Fruit fly (Drosophila melanogaster) whole organism, embryonic: Measurements from ENCODE around the gene Peritrophin-15a.
A peak's percentile ranks its signal among the peaks of the same experiment; 100 is the strongest.

Experiments used
- ATbp ChIP-seq: fragments of 200-800 bp; sonication (Bioruptor generic); optimal IDR thresholded peaks from 2 replicates; lab custom pipeline; 2017; ENCODE audit warnings: missing biosample characterization, mild to moderate bottlenecking, missing genetic modification characterization, missing genetic modification reagents
- Adf1 ChIP-seq: fragments of 200-800 bp; sonication (Bioruptor generic); IDR thresholded peaks from 2 replicates; pipeline ENCODE4 v1.3.6; 2022; ENCODE audit warnings: missing biosample characterization, missing genetic modification characterization
- Antp ChIP-seq: fragments of 200-800 bp; sonication (Bioruptor generic); optimal IDR thresholded peaks from 3 replicates; lab custom pipeline; 2016; ENCODE audit warnings: missing biosample characterization, missing genetic modification characterization
- CG10274 ChIP-seq: fragments of 200-800 bp; sonication (Bioruptor generic); optimal IDR thresholded peaks from 3 replicates; lab custom pipeline; 2017; ENCODE audit warnings: missing biosample characterization, mild to moderate bottlenecking, missing genetic modification characterization
- CG11723 ChIP-seq: fragments of 200-800 bp; sonication (Bioruptor generic); optimal IDR thresholded peaks from 2 replicates; lab custom pipeline; 2017; ENCODE audit warnings: missing biosample characterization, mild to moderate bottlenecking, missing genetic modification characterization
- CG12942 ChIP-seq: fragments of 200-800 bp; sonication (Bioruptor generic); optimal IDR thresholded peaks from 3 replicates; lab custom pipeline; 2016; ENCODE audit warnings: missing biosample characterization, missing genetic modification characterization
- CG13123 ChIP-seq: fragments of 200-800 bp; sonication (Bioruptor generic); optimal IDR thresholded peaks from 2 replicates; lab custom pipeline; 2016; ENCODE audit warnings: missing biosample characterization, missing genetic modification characterization
- CG14667 ChIP-seq: fragments of 200-800 bp; sonication (Bioruptor generic); IDR thresholded peaks from 2 replicates; pipeline ENCODE4 v1.3.6; 2022; ENCODE audit warnings: missing biosample characterization, missing genetic modification characterization
- CG15073 ChIP-seq: fragments of 200-800 bp; sonication (Bioruptor generic); optimal IDR thresholded peaks from 2 replicates; lab custom pipeline; 2016; ENCODE audit warnings: missing biosample characterization, missing genetic modification characterization
- CG15269 ChIP-seq: fragments of 200-800 bp; sonication (Bioruptor generic); optimal IDR thresholded peaks from 2 replicates; lab custom pipeline; 2018; ENCODE audit warnings: missing biosample characterization, mild to moderate bottlenecking, missing genetic modification characterization, moderate library complexity
- CG15601 ChIP-seq: fragments of 200-800 bp; sonication (Bioruptor generic); optimal IDR thresholded peaks from 3 replicates; lab custom pipeline; 2019; ENCODE audit warnings: missing biosample characterization, mild to moderate bottlenecking, missing genetic modification characterization, moderate library complexity
- CG17359 ChIP-seq: fragments of 200-800 bp; sonication (Bioruptor generic); optimal IDR thresholded peaks from 3 replicates; lab custom pipeline; 2018; ENCODE audit warnings: missing biosample characterization, mild to moderate bottlenecking, missing genetic modification characterization, moderate library complexity
- CG17568 ChIP-seq: fragments of 200-800 bp; sonication (Bioruptor generic); optimal IDR thresholded peaks from 2 replicates; lab custom pipeline; 2018; ENCODE audit warnings: missing biosample characterization, mild to moderate bottlenecking, missing genetic modification characterization, moderate library complexity
- CG17829 ChIP-seq: fragments of 200-800 bp; optimal IDR thresholded peaks from 2 replicates; lab custom pipeline; 2019; ENCODE audit warnings: missing biosample characterization, mild to moderate bottlenecking, missing genetic modification characterization, moderate library complexity
- CG17912 ChIP-seq: fragments of 200-800 bp; sonication (Bioruptor generic); optimal IDR thresholded peaks from 2 replicates; lab custom pipeline; 2018; ENCODE audit warnings: missing biosample characterization, mild to moderate bottlenecking, missing genetic modification characterization
- CG1792 ChIP-seq: fragments of 200-800 bp; sonication (Bioruptor generic); optimal IDR thresholded peaks from 2 replicates; lab custom pipeline; 2016; ENCODE audit warnings: missing biosample characterization, missing genetic modification characterization
- CG3065 ChIP-seq: fragments of 200-800 bp; sonication (Bioruptor generic); optimal IDR thresholded peaks from 2 replicates; lab custom pipeline; 2016; ENCODE audit warnings: missing biosample characterization, missing genetic modification characterization
- CG6254 ChIP-seq: fragments of 200-800 bp; sonication (Bioruptor generic); optimal IDR thresholded peaks from 3 replicates; lab custom pipeline; 2017; ENCODE audit warnings: mild to moderate bottlenecking, missing biosample characterization, missing genetic modification reagents, missing genetic modification characterization
- CG6765 ChIP-seq: fragments of 200-800 bp; sonication (Bioruptor generic); optimal IDR thresholded peaks from 3 replicates; lab custom pipeline; 2017; ENCODE audit warnings: missing biosample characterization, mild to moderate bottlenecking, missing genetic modification characterization
- CG7556 ChIP-seq: fragments of 200-800 bp; sonication (Bioruptor generic); optimal IDR thresholded peaks from 2 replicates; lab custom pipeline; 2017; ENCODE audit warnings: missing biosample characterization, mild to moderate bottlenecking, missing genetic modification characterization
- CG8281 ChIP-seq: fragments of 200-800 bp; sonication (Bioruptor generic); optimal IDR thresholded peaks from 2 replicates; lab custom pipeline; 2018; ENCODE audit warnings: missing biosample characterization, mild to moderate bottlenecking, missing genetic modification characterization, moderate library complexity
- CG8944 ChIP-seq: fragments of 200-800 bp; sonication (Bioruptor generic); optimal IDR thresholded peaks from 3 replicates; lab custom pipeline; 2016; ENCODE audit warnings: missing biosample characterization, missing genetic modification characterization
- CG9932 ChIP-seq: fragments of 200-800 bp; sonication (Bioruptor generic); IDR thresholded peaks from 2 replicates; pipeline ENCODE4 v1.3.6; 2022; ENCODE audit warnings: missing biosample characterization, missing genetic modification characterization
- Deaf1 ChIP-seq: fragments of 200-800 bp; optimal IDR thresholded peaks from 3 replicates; lab custom pipeline; 2019; ENCODE audit warnings: missing biosample characterization, mild to moderate bottlenecking, missing genetic modification characterization, moderate library complexity
- Doc2 ChIP-seq: fragments of 200-800 bp; sonication (Bioruptor generic); IDR thresholded peaks from 2 replicates; pipeline ENCODE4 v1.3.6; 2022; ENCODE audit warnings: missing biosample characterization, missing genetic modification characterization
- Dp ChIP-seq: fragments of 200-800 bp; sonication (Bioruptor generic); optimal IDR thresholded peaks from 2 replicates; lab custom pipeline; 2018; ENCODE audit warnings: missing biosample characterization, mild to moderate bottlenecking, missing genetic modification characterization, moderate library complexity
- Fer2 ChIP-seq: fragments of 200-800 bp; sonication (Bioruptor generic); optimal IDR thresholded peaks from 2 replicates; lab custom pipeline; 2018; ENCODE audit warnings: missing biosample characterization, mild to moderate bottlenecking, missing genetic modification characterization, moderate library complexity
- Fer3 ChIP-seq: fragments of 200-800 bp; sonication (Bioruptor generic); optimal IDR thresholded peaks from 2 replicates; lab custom pipeline; 2018; ENCODE audit warnings: missing biosample characterization, mild to moderate bottlenecking, missing genetic modification characterization, moderate library complexity
- HHEX ChIP-seq: fragments of 200-800 bp; sonication (Bioruptor generic); optimal IDR thresholded peaks from 3 replicates; lab custom pipeline; 2017; ENCODE audit warnings: missing biosample characterization, mild to moderate bottlenecking, missing genetic modification characterization, missing genetic modification reagents
- Hmx ChIP-seq: fragments of 200-800 bp; sonication (Bioruptor generic); optimal IDR thresholded peaks from 2 replicates; lab custom pipeline; 2016; ENCODE audit warnings: missing biosample characterization, missing genetic modification characterization
- Mad ChIP-seq: fragments of 200-800 bp; sonication (Bioruptor generic); optimal IDR thresholded peaks from 2 replicates; lab custom pipeline; 2016; ENCODE audit warnings: missing biosample characterization, missing genetic modification characterization
- Neu2 ChIP-seq: fragments of 200-800 bp; sonication (Bioruptor generic); optimal IDR thresholded peaks from 3 replicates; lab custom pipeline; 2016; ENCODE audit warnings: missing biosample characterization, missing genetic modification characterization, borderline replicate concordance
- Sin3A ChIP-seq: fragments of >200 bp; optimal IDR thresholded peaks from 2 replicates; lab custom pipeline; 2018
- Six4 ChIP-seq: fragments of 200-800 bp; sonication (Bioruptor generic); optimal IDR thresholded peaks from 2 replicates; lab custom pipeline; 2016; ENCODE audit warnings: missing biosample characterization, missing genetic modification characterization
- Spps ChIP-seq: fragments of 200-800 bp; sonication (Bioruptor generic); optimal IDR thresholded peaks from 2 replicates; lab custom pipeline; 2018; ENCODE audit warnings: missing biosample characterization, mild to moderate bottlenecking, missing genetic modification characterization
- Sry-δ ChIP-seq: fragments of 200-800 bp; sonication (Bioruptor generic); optimal IDR thresholded peaks from 2 replicates; lab custom pipeline; 2016; ENCODE audit warnings: missing biosample characterization, missing genetic modification characterization
- Ssrp ChIP-seq: fragments of 200-800 bp; sonication (Bioruptor generic); optimal IDR thresholded peaks from 2 replicates; lab custom pipeline; 2018; ENCODE audit warnings: missing biosample characterization, mild to moderate bottlenecking, missing genetic modification characterization, moderate library complexity
- Xbp1 ChIP-seq: fragments of 200-800 bp; sonication (Bioruptor generic); optimal IDR thresholded peaks from 3 replicates; lab custom pipeline; 2016; ENCODE audit warnings: missing biosample characterization, mild to moderate bottlenecking, missing genetic modification characterization
- Xrp1 ChIP-seq: fragments of 200-800 bp; sonication (Bioruptor generic); IDR thresholded peaks from 2 replicates; pipeline ENCODE4 v1.3.6; 2022; ENCODE audit warnings: missing biosample characterization, missing genetic modification characterization
- ara ChIP-seq: fragments of 200-800 bp; sonication (Bioruptor generic); IDR thresholded peaks from 2 replicates; pipeline ENCODE4 v1.3.6; 2022; ENCODE audit warnings: missing biosample characterization, missing genetic modification characterization
- chn ChIP-seq: fragments of 200-800 bp; sonication (Bioruptor generic); optimal IDR thresholded peaks from 2 replicates; lab custom pipeline; 2016; ENCODE audit warnings: missing biosample characterization, missing genetic modification characterization
- dm ChIP-seq: fragments of 200-800 bp; sonication (Bioruptor generic); optimal IDR thresholded peaks from 3 replicates; lab custom pipeline; 2016; ENCODE audit warnings: missing biosample characterization, missing genetic modification characterization
- ewg ChIP-seq: fragments of 200-800 bp; sonication (Bioruptor generic); optimal IDR thresholded peaks from 3 replicates; lab custom pipeline; 2017; ENCODE audit warnings: mild to moderate bottlenecking, missing biosample characterization, missing genetic modification reagents, missing genetic modification characterization
- her ChIP-seq: fragments of 200-800 bp; sonication (Bioruptor generic); optimal IDR thresholded peaks from 2 replicates; lab custom pipeline; 2016; ENCODE audit warnings: missing biosample characterization, missing genetic modification characterization
- hkb ChIP-seq, 2 experiments: fragments of 200-800 bp in 1 of 2; fragments of >200 bp in 1 of 2; sonication (Bioruptor generic) in 1 of 2; IDR thresholded peaks in 1 of 2; optimal IDR thresholded peaks in 1 of 2; 2 replicates each; pipeline versions ENCODE4 v1.3.6 to Lab custom; 2017 to 2022; ENCODE audit warnings: missing biosample characterization in 1 of 2, missing genetic modification characterization in 1 of 2
- lab ChIP-seq: fragments of 200-800 bp; sonication (Bioruptor generic); optimal IDR thresholded peaks from 3 replicates; lab custom pipeline; 2017; ENCODE audit warnings: missing biosample characterization, missing genetic modification characterization, mild to moderate bottlenecking, moderate library complexity, missing genetic modification reagents
- lbe ChIP-seq: fragments of 200-800 bp; sonication (Bioruptor generic); optimal IDR thresholded peaks from 2 replicates; lab custom pipeline; 2016; ENCODE audit warnings: missing biosample characterization, mild to moderate bottlenecking, missing genetic modification characterization
- lmd ChIP-seq: fragments of 200-800 bp; sonication (Bioruptor generic); IDR thresholded peaks from 2 replicates; pipeline ENCODE4 v1.3.6; 2022; ENCODE audit warnings: missing biosample characterization, missing genetic modification characterization
- nerfin-2 ChIP-seq: fragments of 200-800 bp; sonication (Bioruptor generic); IDR thresholded peaks from 2 replicates; pipeline ENCODE4 v1.3.6; 2022; ENCODE audit warnings: missing biosample characterization, missing genetic modification characterization; ENCODE audit not compliant: partially characterized antibody
- seq ChIP-seq: fragments of 200-800 bp; sonication (Bioruptor generic); IDR thresholded peaks from 2 replicates; pipeline ENCODE4 v1.3.6; 2022; ENCODE audit warnings: missing biosample characterization, missing genetic modification characterization

Gene Peritrophin-15a

DNA sequence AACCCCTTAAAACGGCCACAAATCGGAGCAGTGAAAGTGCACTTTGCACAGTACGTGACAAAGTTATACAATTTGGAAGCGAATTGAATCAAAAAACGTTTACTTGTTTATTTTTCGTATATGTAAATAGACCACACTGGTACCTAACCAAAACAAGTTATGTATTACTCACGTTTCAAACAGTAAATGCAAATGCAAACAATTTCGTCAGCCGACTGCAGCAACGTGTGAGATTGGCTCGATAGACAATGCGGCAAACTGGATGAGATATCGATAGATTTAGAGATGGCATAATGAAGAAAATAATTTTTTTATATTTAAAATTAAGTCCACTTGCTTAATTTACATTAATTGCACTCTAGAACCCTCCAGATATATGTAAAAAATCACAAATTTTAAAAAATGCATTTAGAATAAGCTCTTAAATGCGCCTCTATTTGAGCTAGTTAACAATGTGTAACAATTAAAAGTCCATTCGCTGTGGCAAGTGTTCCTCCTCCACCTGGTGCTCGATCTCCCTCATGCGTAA is 14.3 kb downstream of the Peritrophin-15a start, which contains the start of gene AlaRS (continued):
- TF ChIP-seq nerfin-2 (GFP tag; lab: Robert Waterston, UW) (peak; percentile 36; the same call in 1 of the 2 replicates), CG11723 (GFP tag; lab: Kevin White, UChicago) (peak; percentile 22), Mad (GFP tag; lab: Kevin White, UChicago) (no peak), Doc2 (GFP tag; lab: Robert Waterston, UW) (no peak), CG12942 (GFP tag; lab: Kevin White, UChicago) (peak; percentile 4), Sin3A (lab: Kevin White, UChicago) (peak; percentile 3), seq (GFP tag; lab: Robert Waterston, UW) (no peak), CG1792 (no peak), CG15073 (GFP tag; lab: Kevin White, UChicago) (no peak), CG8944 (no peak), CG17912 (GFP tag; lab: Kevin White, UChicago) (no peak), HHEX (peak; percentile 15), Xbp1 (peak; percentile 18), Neu2 (GFP tag; lab: Kevin White, UChicago) (no peak), CG15269 (tag; lab: Kevin White, UChicago) (peak; percentile 39), CG10274 (GFP tag; lab: Kevin White, UChicago) (no peak), her (GFP tag; lab: Kevin White, UChicago) (no peak), dm (GFP tag; lab: Kevin White, UChicago) (peak; percentile 43), Adf1 (GFP tag; lab: Robert Waterston, UW) (no peak), Spps (tag; lab: Kevin White, UChicago) (peak; percentile 23), Fer2 (tag; lab: Kevin White, UChicago) (no peak), Deaf1 (tag; lab: Kevin White, UChicago) (peak; percentile 9), lmd (GFP tag; lab: Robert Waterston, UW) (0 out of 2 replicates have a peak, but pooled peaks have one; percentile 14), Ssrp (tag; lab: Kevin White, UChicago) (peak; percentile 4), CG7556 (peak; percentile 56), Six4 (GFP tag; lab: Kevin White, UChicago) (peak; percentile 18), Dp (GFP tag; lab: Kevin White, UChicago) (peak; percentile 24), CG3065 (GFP tag; lab: Kevin White, UChicago) (no peak), CG14667 (GFP tag; lab: Robert Waterston, UW) (no peak), Sry-δ (peak; percentile 71), CG6254 (peak; percentile 40), ATbp (peak; percentile 44), chn (GFP tag; lab: Kevin White, UChicago) (no peak)

DNA sequence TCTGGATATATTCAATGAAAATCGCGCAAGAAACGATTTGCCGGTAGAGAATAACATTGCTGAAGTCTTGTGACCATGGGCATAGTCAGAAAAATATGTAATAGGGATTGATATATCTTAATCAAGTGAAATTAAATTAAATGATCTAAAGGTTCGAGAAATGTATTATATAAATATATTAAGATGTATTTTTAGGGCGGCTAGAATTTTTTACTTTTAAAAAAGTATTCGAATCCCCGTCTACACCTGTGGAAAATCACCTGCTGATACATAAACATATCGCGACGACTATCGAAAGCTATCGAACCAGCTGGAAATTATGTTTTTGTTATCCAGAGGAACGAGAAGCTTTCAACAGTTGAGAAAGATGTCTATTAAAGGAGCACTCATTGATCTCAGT is 19.2 kb downstream of the Peritrophin-15a start, which contains the start of the genes CG13390 and CG17294:
TSS of gene CG13390 (minus strand) at position 81 of the 400 bp plus-strand sequence.
TSS of gene CG17294 (plus strand) at position 319 of the 400 bp plus-strand sequence.
- TF ChIP-seq CG8281 (tag; lab: Kevin White, UChicago) (peak; percentile 96), CG17829 (tag; lab: Kevin White, UChicago) (peak; percentile 100), lab (GFP tag; lab: Kevin White, UChicago) (peak; percentile 100), CG13123 (GFP tag; lab: Kevin White, UChicago) (peak; percentile 98), CG17359 (tag; lab: Kevin White, UChicago) (peak; percentile 100), CG15601 (tag; lab: Kevin White, UChicago) (peak; percentile 99), ara (GFP tag; lab: Robert Waterston, UW) (peak; percentile 99), lbe (GFP tag; lab: Kevin White, UChicago) (peak; percentile 99), CG6765 (GFP tag; lab: Kevin White, UChicago) (peak; percentile 100), Antp (GFP tag; lab: Kevin White, UChicago) (peak; percentile 82), CG17568 (GFP tag; lab: Kevin White, UChicago) (peak; percentile 99), Fer3 (tag; lab: Kevin White, UChicago) (peak; percentile 100), hkb (optimal IDR thresholded peaks at IDR 0.05; lab: Kevin White, UChicago) (no peak), hkb (GFP tag; IDR thresholded peaks at IDR 0.05; lab: Robert Waterston, UW) (peak; percentile 100), CG9932 (GFP tag; lab: Robert Waterston, UW) (peak; percentile 100), Xrp1 (GFP tag; lab: Robert Waterston, UW) (peak; percentile 100), Hmx (GFP tag; lab: Kevin White, UChicago) (peak; percentile 85), ewg (GFP tag; lab: Kevin White, UChicago) (peak; percentile 98)
